Fruit fly (Drosophila melanogaster): ENCODE measurements around the gene squ.

The squ gene

DNA sequence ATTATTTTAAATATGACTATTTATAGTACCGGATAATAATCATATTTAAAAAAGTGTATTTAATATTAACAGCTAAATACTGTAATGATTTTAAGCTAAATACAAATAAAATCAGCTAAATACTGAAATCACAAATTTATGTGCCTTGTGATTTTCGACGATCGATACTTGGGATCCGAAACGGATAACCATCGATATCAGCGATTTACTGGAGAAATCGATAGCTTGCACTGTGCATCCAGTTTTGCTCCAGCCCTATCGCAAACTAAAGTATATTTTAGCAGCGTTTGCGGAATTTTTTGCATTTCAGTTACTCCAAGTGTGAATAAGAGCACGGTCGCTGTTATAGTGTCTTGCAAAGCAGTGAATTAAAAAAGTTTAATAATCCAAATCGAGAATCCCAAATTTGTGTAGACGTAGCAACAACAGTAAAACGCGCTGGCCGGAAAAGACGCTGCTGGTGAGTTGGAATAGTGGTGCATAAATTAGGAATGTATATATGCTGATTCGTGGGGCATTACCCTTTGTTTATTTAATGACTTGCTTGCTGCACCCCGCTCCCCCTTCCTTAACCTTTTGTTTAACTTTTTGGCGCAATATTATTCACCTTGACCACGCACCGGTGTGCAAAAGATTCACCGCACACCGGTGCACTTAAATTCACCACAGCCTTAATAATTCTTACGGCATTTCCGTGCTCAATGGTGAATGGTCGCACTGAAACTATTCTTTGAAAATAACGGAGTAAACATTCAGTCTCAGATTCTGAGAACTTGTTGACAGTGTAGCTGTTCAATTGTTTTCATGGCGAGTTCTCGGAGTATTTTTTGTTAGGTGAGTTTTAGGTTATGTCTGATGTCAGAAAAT, at the start of gene squ, which contains the start of gene grp:
squ (plus strand) TSS at position 238 of the 867 bp plus-strand sequence.
grp (plus strand) TSS at position 238 of the 867 bp plus-strand sequence.
- TF ChIP-seq CG17801 (GFP tag; optimal IDR thresholded peaks at IDR 0.05; ENCODE audit: partially characterized antibody), result peak; percentile 31

DNA sequence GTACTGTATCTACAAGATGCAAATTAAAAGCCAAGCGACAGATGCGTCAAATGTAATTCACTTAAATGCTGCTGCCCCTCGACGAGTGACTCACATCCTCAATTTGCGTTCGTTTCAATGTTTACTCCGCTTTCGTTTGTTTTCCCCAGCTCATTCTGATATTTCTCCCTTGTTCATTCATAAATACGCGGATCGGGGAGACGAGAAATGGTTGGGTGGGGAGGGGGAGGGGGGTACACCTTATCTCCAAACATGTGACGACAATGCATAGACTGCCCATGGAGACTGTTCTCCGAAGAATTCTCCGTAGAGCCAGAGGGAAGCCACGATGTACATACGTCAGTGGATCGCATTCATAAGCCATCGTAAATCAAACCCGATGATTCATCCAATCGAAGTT, 42.5 kb upstream of the squ start:
- no peak for TF ChIP-seq CG17801 (GFP tag; optimal IDR thresholded peaks at IDR 0.05; ENCODE audit: partially characterized antibody)

DNA sequence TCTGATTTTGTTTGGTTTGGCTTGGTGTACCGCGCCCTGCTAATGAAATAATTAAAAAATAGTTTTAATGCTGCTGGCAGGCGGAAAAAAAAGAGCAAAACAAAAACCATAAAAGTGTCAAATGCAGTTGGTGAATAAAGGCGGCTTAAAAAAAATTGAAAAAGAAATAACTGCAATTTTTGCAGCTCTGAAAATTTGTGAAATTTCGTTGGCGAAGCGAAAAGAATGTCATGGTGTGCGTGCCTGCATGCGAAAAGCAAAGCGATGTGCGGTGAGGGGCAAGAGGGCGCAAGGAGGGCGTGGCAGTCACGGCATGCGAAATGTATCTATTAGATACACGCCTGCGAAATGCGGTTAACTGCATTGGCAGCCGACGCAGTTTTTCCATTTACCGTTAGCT, 41.5 kb upstream of the squ start:
- TF ChIP-seq CG17801 (GFP tag; optimal IDR thresholded peaks at IDR 0.05; ENCODE audit: partially characterized antibody), result peak; percentile 29

DNA sequence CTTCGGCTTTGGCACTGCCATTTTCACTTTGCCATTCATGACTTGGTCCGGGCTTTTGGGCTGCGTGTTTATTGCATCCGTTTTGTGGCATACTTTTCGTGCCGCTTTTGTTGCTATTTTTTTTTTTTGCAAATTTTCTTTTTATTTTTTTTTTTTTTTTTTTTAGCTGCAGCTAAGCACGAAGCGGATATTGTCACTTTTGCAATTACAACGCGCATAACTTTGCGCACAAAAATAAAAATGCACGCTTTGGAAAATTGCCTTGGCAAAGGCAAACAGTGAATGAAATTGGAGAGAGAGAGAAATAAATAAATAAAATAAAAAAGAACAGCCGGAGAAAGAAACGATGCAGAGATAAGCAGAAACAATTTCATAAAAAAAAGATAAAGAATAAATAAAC, 39.0 kb upstream of the squ start:
- peak; percentile 66 for TF ChIP-seq CG17801 (GFP tag; optimal IDR thresholded peaks at IDR 0.05; ENCODE audit: partially characterized antibody)

DNA sequence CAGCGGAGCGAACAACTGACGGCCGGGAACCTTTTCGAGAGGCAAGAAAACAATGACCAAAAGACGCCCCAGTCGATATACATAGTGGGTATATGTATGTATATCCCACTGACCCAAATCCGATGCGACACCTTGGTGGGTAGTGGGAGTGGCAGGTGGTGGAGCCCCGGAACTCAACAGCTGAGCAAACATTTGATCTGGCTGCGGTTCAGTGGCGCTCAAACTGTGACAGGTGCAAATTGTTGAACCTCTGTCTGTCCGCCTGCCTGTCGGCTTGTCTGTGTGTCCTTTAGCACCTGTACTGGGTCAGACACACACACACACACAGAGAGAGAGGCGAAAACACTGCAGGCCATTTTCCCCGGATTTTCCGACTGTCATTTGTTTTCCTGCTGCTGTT, 36.4 kb upstream of the squ start:
- no peak for TF ChIP-seq CG17801 (GFP tag; optimal IDR thresholded peaks at IDR 0.05; ENCODE audit: partially characterized antibody)

DNA sequence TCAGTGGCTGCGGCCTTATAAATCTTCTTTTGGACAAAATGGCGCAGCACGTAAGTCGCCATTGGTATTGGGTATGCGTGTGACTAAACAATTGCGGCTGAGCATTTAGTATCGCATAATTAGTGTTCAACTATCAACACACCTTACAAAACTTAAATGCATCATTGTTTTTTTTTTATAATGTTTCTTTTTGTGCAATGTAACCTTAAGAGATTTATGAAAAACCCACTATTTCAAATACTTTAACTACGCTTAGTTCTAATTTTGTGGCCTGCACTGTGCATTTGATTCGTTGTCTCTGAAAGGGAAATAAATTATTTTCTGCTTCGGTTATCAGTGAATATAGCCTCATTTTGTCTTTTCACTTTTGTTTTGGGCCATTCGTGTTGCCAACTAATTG, 35.9 kb upstream of the squ start:
- TF ChIP-seq CG17801 (GFP tag; optimal IDR thresholded peaks at IDR 0.05; ENCODE audit: partially characterized antibody), result no peak

DNA sequence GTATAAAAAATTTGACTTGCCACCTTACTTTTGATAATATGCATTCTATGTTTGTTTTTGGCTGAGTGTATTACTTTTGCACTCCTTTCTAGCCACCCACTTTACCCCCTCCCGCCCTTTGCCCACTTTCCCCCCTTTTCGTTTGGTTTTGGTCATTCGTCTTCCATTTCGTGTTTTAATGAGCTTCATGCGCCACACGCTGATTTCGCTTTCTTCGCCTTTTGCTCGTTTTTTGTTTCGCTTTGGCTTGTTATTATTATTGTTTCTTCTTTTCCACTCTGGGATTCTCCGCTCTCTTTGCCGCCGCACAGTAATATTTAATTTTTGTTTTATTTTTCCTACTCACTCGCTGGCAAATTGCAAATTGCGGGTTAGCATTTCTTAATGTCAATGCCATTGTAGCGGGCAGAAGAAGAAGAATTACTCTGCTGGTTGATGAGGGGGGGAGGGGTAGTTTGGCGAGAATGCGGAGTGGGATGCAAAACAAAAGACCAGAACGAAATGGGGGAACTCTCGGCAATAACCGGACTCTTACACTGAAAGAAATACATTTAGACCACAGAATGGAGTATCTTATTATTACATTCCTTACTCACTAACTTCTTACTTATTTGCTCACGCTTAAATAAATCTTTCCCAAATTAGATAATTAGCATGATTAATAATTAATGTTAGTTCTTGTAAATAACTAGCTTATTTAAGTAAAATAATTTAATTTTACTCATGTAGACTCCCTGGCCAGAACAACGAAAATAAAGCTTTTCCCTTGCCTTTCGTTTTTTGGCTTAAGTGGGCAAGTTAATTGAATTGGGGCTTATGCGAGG, 34.2 kb upstream of the squ start:
- TF ChIP-seq CG17801 (GFP tag; optimal IDR thresholded peaks at IDR 0.05; ENCODE audit: partially characterized antibody), result peak; percentile 57

DNA sequence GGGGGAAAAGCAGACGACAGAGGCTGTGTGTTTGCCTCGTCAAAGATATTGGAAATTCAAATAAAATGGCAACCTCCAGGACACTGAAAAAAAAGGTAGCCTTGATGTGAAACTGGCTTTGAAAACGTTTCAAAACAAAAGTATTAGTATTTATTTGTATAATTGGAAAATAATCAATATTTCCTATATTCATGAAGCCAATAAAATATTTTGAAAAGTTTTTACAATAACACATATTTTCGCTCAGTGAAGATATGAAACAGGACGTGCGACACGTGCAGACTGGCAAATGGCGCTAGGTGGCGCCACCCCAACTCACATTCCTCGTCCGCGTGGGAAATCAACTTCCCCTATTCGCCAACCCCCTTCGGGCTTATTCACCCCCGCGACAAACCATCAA, 32.1 kb upstream of the squ start:
- TF ChIP-seq CG17801 (GFP tag; optimal IDR thresholded peaks at IDR 0.05; ENCODE audit: partially characterized antibody), result no peak

DNA sequence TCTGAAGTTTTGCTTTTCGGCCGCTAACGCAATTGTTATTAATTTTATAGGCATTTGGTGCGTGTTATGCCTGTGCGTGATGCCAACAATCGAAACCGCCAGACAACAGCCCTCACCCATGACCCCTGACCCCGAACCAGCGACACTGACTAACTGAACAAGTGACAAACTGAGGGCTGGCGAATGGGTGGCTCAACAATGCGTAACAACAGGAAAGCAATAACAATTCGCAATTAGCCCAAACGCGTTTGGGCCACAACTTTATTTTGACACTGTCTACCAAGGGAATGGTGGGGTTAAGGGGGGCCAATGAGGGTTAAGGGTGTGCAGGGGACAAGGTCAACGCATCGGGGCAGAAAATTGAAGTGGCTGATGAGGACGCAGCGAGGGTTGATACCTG, 30.9 kb upstream of the squ start:
- no peak for TF ChIP-seq CG17801 (GFP tag; optimal IDR thresholded peaks at IDR 0.05; ENCODE audit: partially characterized antibody)

DNA sequence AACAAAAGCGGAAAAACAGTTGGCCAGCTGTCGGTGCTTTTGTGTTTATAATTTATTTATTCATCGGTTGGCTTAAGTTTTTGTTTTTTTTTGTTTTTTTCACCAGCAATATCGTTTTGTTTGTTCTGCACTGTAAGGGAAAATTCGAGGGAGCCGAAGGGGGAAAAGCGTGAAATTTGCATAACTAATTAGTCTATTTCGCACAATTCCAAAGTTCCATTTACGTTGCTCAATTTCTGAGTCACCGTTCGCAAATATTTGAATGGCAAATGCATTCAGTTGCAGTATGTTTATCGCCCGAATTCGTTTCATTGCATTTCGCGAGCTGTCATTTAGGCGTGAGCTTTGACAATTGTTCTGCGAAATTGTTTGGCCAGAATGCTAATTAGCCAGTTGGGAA, 26.3 kb upstream of the squ start:
- peak; percentile 29 for TF ChIP-seq CG17801 (GFP tag; optimal IDR thresholded peaks at IDR 0.05; ENCODE audit: partially characterized antibody)

DNA sequence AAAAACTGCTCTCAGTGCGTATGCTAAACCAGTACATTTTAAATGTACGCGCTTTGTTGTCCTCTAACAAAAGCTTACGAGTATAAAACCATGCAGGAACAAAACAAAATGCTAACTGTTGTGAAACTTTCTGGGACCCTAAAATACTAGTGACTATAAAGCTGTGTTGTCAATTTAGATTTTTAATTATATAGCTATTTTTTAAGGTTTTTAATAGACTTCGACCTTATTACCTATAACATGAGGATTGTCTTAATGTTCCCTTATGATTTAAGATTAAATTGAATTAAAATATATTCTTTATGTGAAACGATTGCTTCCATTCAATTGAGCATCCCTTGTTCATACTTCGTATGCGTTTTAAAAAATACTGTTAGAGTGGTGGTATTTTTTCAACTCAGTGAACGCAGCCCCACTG, 23.2 kb upstream of the squ start:
- TF ChIP-seq CG17801 (GFP tag; optimal IDR thresholded peaks at IDR 0.05; ENCODE audit: partially characterized antibody), result no peak

DNA sequence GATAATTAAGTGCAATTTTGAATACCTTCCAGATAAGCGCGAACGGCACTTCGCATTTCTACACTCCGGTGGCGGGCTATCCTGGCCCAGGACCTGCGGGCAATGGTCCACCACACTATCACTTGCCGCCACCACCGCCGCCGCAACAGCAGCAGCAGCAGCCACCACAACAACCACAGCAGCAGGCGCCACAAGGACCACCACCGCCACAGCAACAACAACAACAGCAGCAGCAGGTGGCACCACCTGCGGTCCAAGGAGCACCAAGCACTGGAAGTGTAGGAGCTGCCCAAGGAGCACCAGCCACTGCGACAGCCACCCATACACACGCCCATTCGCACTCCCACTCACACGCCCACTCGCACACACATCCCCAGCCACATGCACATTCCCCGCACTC, 22.4 kb upstream of the squ start:
- no peak for TF ChIP-seq CG17801 (GFP tag; optimal IDR thresholded peaks at IDR 0.05; ENCODE audit: partially characterized antibody)

DNA sequence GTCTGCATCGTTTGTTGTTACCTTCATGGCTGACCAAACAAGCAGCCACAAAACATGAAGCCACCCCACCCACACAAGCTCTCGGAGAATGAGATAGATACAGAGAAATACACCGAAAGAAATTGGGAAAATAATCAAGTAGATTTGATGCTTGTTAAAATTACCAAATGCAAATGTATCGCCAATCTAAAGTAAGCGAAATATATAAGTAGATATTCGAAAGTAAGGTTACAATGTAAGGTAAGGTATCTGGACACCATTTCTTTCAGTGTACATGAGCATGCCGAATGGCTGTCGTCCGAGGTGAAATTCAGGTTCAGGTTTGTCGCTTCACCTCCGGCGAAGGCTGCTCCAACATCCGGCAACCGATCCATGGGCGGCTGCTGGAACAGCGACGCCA, 7.6 kb upstream of the squ start:
- no peak for TF ChIP-seq CG17801 (GFP tag; optimal IDR thresholded peaks at IDR 0.05; ENCODE audit: partially characterized antibody)

DNA sequence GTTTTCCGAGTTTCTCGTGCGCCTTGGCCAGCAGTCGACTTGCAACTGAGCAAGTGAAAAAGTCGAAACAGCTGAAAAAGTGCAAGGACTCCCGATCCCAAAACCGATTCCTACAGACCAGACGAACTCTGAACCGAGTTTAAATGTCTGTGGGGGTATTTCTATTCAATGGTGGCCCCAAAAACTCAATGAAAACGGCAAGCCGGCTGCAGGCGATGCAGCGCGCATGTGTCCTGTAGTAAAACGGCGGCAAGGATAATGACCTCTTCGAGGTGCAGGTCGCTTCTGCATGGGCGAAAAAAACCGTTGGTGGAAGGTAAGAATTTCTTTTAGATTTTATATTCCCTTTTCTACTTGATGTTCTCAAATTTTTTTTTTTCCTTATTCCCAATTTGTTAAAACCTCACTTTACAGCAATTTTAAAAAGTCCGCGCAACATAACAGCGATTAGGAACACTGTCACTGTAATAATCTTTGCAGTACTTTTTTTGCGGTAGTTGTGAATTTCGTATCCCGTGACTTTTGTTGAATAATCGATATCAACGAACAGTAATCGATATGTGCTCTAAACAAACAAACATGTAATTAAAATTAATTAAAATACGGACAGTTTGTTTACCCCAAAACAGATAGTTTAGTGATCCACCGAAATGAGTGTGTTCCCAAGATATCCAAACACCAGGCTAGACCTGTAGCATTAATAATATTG, 3.0 kb upstream of the squ start, which contains the start of the genes Trpgamma and her:
Trpgamma (minus strand) TSS at position 51 of the 709 bp plus-strand sequence.
her (plus strand) TSS at position 535 of the 709 bp plus-strand sequence.
- TF ChIP-seq CG17801 (GFP tag; optimal IDR thresholded peaks at IDR 0.05; ENCODE audit: partially characterized antibody), result peak; percentile 41

DNA sequence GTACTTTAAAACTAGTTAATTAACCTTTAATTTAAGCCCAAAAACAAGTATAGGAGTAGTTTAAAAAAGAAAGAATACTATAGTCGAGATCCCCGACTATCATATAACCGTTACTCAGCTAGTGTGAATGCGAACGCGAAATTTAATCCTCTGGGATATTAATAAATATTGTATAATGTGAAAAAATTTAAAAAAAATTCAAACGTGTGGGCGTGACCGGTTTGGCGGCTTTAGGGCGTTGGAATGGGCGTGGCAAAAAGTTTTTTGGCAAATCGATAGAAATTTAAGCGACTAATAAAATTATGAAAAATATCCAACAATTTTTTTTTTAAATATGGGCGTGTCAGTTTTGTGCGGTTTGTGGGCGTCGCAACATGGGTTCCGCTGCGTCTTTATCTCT, 781 bp upstream of the squ start:
- TF ChIP-seq CG17801 (GFP tag; optimal IDR thresholded peaks at IDR 0.05; ENCODE audit: partially characterized antibody), result no peak
